Fruit fly (Drosophila melanogaster) whole organism, embryonic: ENCODE measurements around the gene peb.

Experiments
- Bteb2 ChIP-seq: fragments of 200-800 bp; sonication (Bioruptor generic); optimal IDR thresholded peaks from 2 replicates; lab custom pipeline; 2016; ENCODE audit warnings: missing biosample characterization, missing genetic modification characterization
- CG10267 ChIP-seq: fragments of 200-800 bp; sonication (Bioruptor generic); optimal IDR thresholded peaks from 2 replicates; lab custom pipeline; 2018; ENCODE audit warnings: missing biosample characterization, mild to moderate bottlenecking, missing genetic modification characterization, moderate library complexity
- CG11695 ChIP-seq: fragments of 200-800 bp; sonication (Bioruptor generic); IDR thresholded peaks from 3 replicates; pipeline ENCODE4 v1.3.6; 2022; ENCODE audit warnings: missing biosample characterization, missing genetic modification characterization
- CG11696 ChIP-seq: fragments of 200-800 bp; sonication (Bioruptor generic); IDR thresholded peaks from 2 replicates; pipeline ENCODE4 v1.3.6; 2022; ENCODE audit warnings: missing biosample characterization, missing genetic modification characterization
- CG14667 ChIP-seq: fragments of 200-800 bp; sonication (Bioruptor generic); IDR thresholded peaks from 2 replicates; pipeline ENCODE4 v1.3.6; 2022; ENCODE audit warnings: missing biosample characterization, missing genetic modification characterization
- CG15696 ChIP-seq: fragments of 200-800 bp; sonication (Bioruptor generic); optimal IDR thresholded peaks from 2 replicates; lab custom pipeline; 2019; ENCODE audit warnings: missing biosample characterization, mild to moderate bottlenecking, missing genetic modification characterization, moderate library complexity
- CG1647 ChIP-seq: fragments of 200-800 bp; sonication (Bioruptor generic); optimal IDR thresholded peaks from 3 replicates; lab custom pipeline; 2016; ENCODE audit warnings: missing biosample characterization, missing genetic modification characterization
- CG18011 ChIP-seq: fragments of 200-800 bp; sonication (Bioruptor generic); optimal IDR thresholded peaks from 2 replicates; lab custom pipeline; 2017; ENCODE audit warnings: missing biosample characterization, missing genetic modification characterization, mild to moderate bottlenecking, moderate library complexity, missing genotype
- CG2129 ChIP-seq: fragments of 200-800 bp; sonication (Bioruptor generic); IDR thresholded peaks from 2 replicates; pipeline ENCODE4 v1.3.6; 2022; ENCODE audit warnings: missing biosample characterization, missing genetic modification characterization; ENCODE audit not compliant: partially characterized antibody
- CG31224 ChIP-seq: fragments of 200-800 bp; sonication (Bioruptor generic); IDR thresholded peaks from 2 replicates; pipeline ENCODE4 v1.3.6; 2022; ENCODE audit warnings: missing biosample characterization, missing genetic modification characterization
- CG32532 ChIP-seq: fragments of 200-800 bp; sonication (Bioruptor generic); IDR thresholded peaks from 2 replicates; pipeline ENCODE4 v1.3.6; 2022; ENCODE audit warnings: missing biosample characterization, missing genetic modification characterization
- CG32767 ChIP-seq: fragments of 200-800 bp; sonication (Bioruptor generic); IDR thresholded peaks from 2 replicates; pipeline ENCODE4 v1.3.6; 2022; ENCODE audit warnings: missing biosample characterization, missing genetic modification characterization
- CG3281 ChIP-seq: fragments of 200-800 bp; sonication (Bioruptor generic); optimal IDR thresholded peaks from 3 replicates; lab custom pipeline; 2017; ENCODE audit warnings: missing biosample characterization, mild to moderate bottlenecking, missing genetic modification characterization
- CG3847 ChIP-seq: fragments of 200-800 bp; sonication (Bioruptor generic); IDR thresholded peaks from 2 replicates; pipeline ENCODE4 v1.3.6; 2022; ENCODE audit warnings: missing biosample characterization, missing genetic modification characterization
- CG5953 ChIP-seq: fragments of 200-800 bp; sonication (Bioruptor generic); IDR thresholded peaks from 2 replicates; pipeline ENCODE4 v1.3.6; 2022; ENCODE audit warnings: missing biosample characterization, missing genetic modification characterization
- CG6791 ChIP-seq: fragments of 200-800 bp; sonication (Bioruptor generic); IDR thresholded peaks from 3 replicates; pipeline ENCODE4 v1.3.6; 2022; ENCODE audit warnings: missing biosample characterization, missing genetic modification characterization; ENCODE audit not compliant: partially characterized antibody
- CG7372 ChIP-seq: fragments of 200-800 bp; sonication (Bioruptor generic); IDR thresholded peaks from 2 replicates; pipeline ENCODE4 v1.3.6; 2022; ENCODE audit warnings: missing biosample characterization, missing genetic modification characterization
- CG7786 ChIP-seq: fragments of 200-800 bp; sonication (Bioruptor generic); optimal IDR thresholded peaks from 2 replicates; lab custom pipeline; 2016; ENCODE audit warnings: missing biosample characterization, missing genetic modification characterization
- CG7963 ChIP-seq: fragments of 200-800 bp; sonication (Bioruptor generic); IDR thresholded peaks from 3 replicates; pipeline ENCODE4 v1.3.6; 2022; ENCODE audit warnings: missing biosample characterization, missing genetic modification characterization; ENCODE audit not compliant: partially characterized antibody
- Camta ChIP-seq: fragments of 200-800 bp; sonication (Bioruptor generic); optimal IDR thresholded peaks from 2 replicates; lab custom pipeline; 2016; ENCODE audit warnings: missing biosample characterization, missing genetic modification characterization
- Elba2 ChIP-seq: fragments of 200-800 bp; sonication (Bioruptor generic); optimal IDR thresholded peaks from 3 replicates; lab custom pipeline; 2016; ENCODE audit warnings: missing biosample characterization, missing genetic modification characterization
- Hmr ChIP-seq: fragments of 200-800 bp; sonication (Bioruptor generic); optimal IDR thresholded peaks from 3 replicates; lab custom pipeline; 2017; ENCODE audit warnings: mild to moderate bottlenecking, missing biosample characterization, missing genetic modification reagents, missing genetic modification characterization
- Hr39 ChIP-seq: fragments of >200 bp; optimal IDR thresholded peaks from 2 replicates; lab custom pipeline; 2017
- Hr51 ChIP-seq, 2 experiments: fragments of 200-800 bp; sonication (Bioruptor generic); optimal IDR thresholded peaks; 2 replicates in 1 of 2; 3 replicates in 1 of 2; lab custom pipeline; 2016 to 2018; ENCODE audit warnings: missing biosample characterization in 2 of 2, missing genetic modification characterization in 2 of 2, mild to moderate bottlenecking in 1 of 2, moderate library complexity in 1 of 2
- Hsf ChIP-seq: fragments of 200-800 bp; sonication (Bioruptor generic); optimal IDR thresholded peaks from 3 replicates; lab custom pipeline; 2016; ENCODE audit warnings: missing biosample characterization, missing genetic modification characterization
- Med ChIP-seq: fragments of 200-800 bp; sonication (Bioruptor generic); peaks from one replicate; lab custom pipeline; 2016; ENCODE audit warnings: missing biosample characterization, missing genetic modification characterization, mild to moderate bottlenecking, inconsistent platforms, moderate library complexity
- Sin3A ChIP-seq: fragments of >200 bp; optimal IDR thresholded peaks from 2 replicates; lab custom pipeline; 2018
- Sox100B ChIP-seq: fragments of 200-800 bp; sonication (Bioruptor generic); optimal IDR thresholded peaks from 3 replicates; lab custom pipeline; 2018; ENCODE audit warnings: missing biosample characterization, mild to moderate bottlenecking, missing genetic modification characterization
- aop ChIP-seq: fragments of 200-800 bp; sonication (Bioruptor generic); IDR thresholded peaks from 2 replicates; pipeline ENCODE4 v1.3.6; 2022; ENCODE audit warnings: missing biosample characterization, missing genetic modification characterization
- az2 ChIP-seq: fragments of 200-800 bp; sonication (Bioruptor generic); optimal IDR thresholded peaks from 3 replicates; lab custom pipeline; 2016; ENCODE audit warnings: missing biosample characterization, missing genetic modification characterization
- dm ChIP-seq: fragments of 200-800 bp; sonication (Bioruptor generic); optimal IDR thresholded peaks from 3 replicates; lab custom pipeline; 2016; ENCODE audit warnings: missing biosample characterization, missing genetic modification characterization
- ems ChIP-seq: fragments of 200-800 bp; sonication (Bioruptor generic); optimal IDR thresholded peaks from 3 replicates; lab custom pipeline; 2016; ENCODE audit warnings: missing biosample characterization, missing genetic modification characterization
- fd64A ChIP-seq: fragments of 200-800 bp; sonication (Bioruptor generic); optimal IDR thresholded peaks from 3 replicates; lab custom pipeline; 2018; ENCODE audit warnings: missing biosample characterization, mild to moderate bottlenecking, missing genetic modification characterization
- gem ChIP-seq: fragments of 200-800 bp; sonication (Bioruptor generic); optimal IDR thresholded peaks from 2 replicates; lab custom pipeline; 2019; ENCODE audit warnings: missing biosample characterization, mild to moderate bottlenecking, missing genetic modification characterization, moderate library complexity
- grn ChIP-seq: fragments of 200-800 bp; sonication (Bioruptor generic); optimal IDR thresholded peaks from 3 replicates; lab custom pipeline; 2017; ENCODE audit warnings: missing biosample characterization, missing genetic modification characterization
- gt ChIP-seq: fragments of 200-800 bp; sonication (Bioruptor generic); IDR thresholded peaks from 2 replicates; pipeline ENCODE4 v1.3.6; 2022; ENCODE audit warnings: missing biosample characterization, missing genetic modification characterization
- ham ChIP-seq: fragments of 200-800 bp; sonication (Bioruptor generic); IDR thresholded peaks from 2 replicates; pipeline ENCODE4 v1.3.6; 2022; ENCODE audit warnings: missing biosample characterization, missing genetic modification characterization
- her ChIP-seq: fragments of 200-800 bp; sonication (Bioruptor generic); optimal IDR thresholded peaks from 2 replicates; lab custom pipeline; 2016; ENCODE audit warnings: missing biosample characterization, missing genetic modification characterization
- kah ChIP-seq: fragments of 200-800 bp; sonication (Bioruptor generic); optimal IDR thresholded peaks from 2 replicates; lab custom pipeline; 2018; ENCODE audit warnings: missing biosample characterization, mild to moderate bottlenecking, missing genetic modification characterization
- kni ChIP-seq: fragments of 200-800 bp; sonication (Bioruptor generic); optimal IDR thresholded peaks from 3 replicates; lab custom pipeline; 2017; ENCODE audit warnings: mild to moderate bottlenecking, missing biosample characterization, missing genetic modification reagents, missing genetic modification characterization
- lab ChIP-seq: fragments of 200-800 bp; sonication (Bioruptor generic); optimal IDR thresholded peaks from 3 replicates; lab custom pipeline; 2017; ENCODE audit warnings: missing biosample characterization, missing genetic modification characterization, mild to moderate bottlenecking, moderate library complexity, missing genetic modification reagents
- mam ChIP-seq: fragments of 200-800 bp; sonication (Bioruptor generic); optimal IDR thresholded peaks from 3 replicates; lab custom pipeline; 2016; ENCODE audit warnings: missing biosample characterization, missing genetic modification characterization
- mirr ChIP-seq: fragments of 200-800 bp; sonication (Bioruptor generic); optimal IDR thresholded peaks from 3 replicates; lab custom pipeline; 2018; ENCODE audit warnings: missing biosample characterization, mild to moderate bottlenecking, missing genetic modification characterization
- pb ChIP-seq: fragments of 200-800 bp; sonication (Bioruptor generic); optimal IDR thresholded peaks from 3 replicates; lab custom pipeline; 2016; ENCODE audit warnings: missing biosample characterization, missing genetic modification characterization
- salm ChIP-seq: fragments of 200-800 bp; sonication (Bioruptor generic); optimal IDR thresholded peaks from 2 replicates; lab custom pipeline; 2018; ENCODE audit warnings: missing biosample characterization, mild to moderate bottlenecking, missing genetic modification characterization
- stc ChIP-seq: fragments of 200-800 bp; sonication (Bioruptor generic); IDR thresholded peaks from 2 replicates; pipeline ENCODE4 v1.3.6; 2022; ENCODE audit warnings: missing biosample characterization, missing genetic modification characterization
- sug ChIP-seq: fragments of 200-800 bp; optimal IDR thresholded peaks from 2 replicates; lab custom pipeline; 2019; ENCODE audit warnings: missing biosample characterization, mild to moderate bottlenecking, missing genetic modification characterization, moderate library complexity
- trh ChIP-seq: fragments of 200-800 bp; sonication (Bioruptor generic); optimal IDR thresholded peaks from 2 replicates; lab custom pipeline; 2016; ENCODE audit warnings: missing biosample characterization, missing genetic modification characterization
- twi ChIP-seq: fragments of 200-800 bp; optimal IDR thresholded peaks from 2 replicates; lab custom pipeline; 2019; ENCODE audit warnings: missing biosample characterization, mild to moderate bottlenecking, missing genetic modification characterization, moderate library complexity
- unpg ChIP-seq: fragments of 200-800 bp; sonication (Bioruptor generic); optimal IDR thresholded peaks from 3 replicates; lab custom pipeline; 2018; ENCODE audit warnings: missing biosample characterization, mild to moderate bottlenecking, missing genetic modification characterization, moderate library complexity
- vfl ChIP-seq: fragments of 200-800 bp; sonication (Bioruptor generic); optimal IDR thresholded peaks from 2 replicates; lab custom pipeline; 2016; ENCODE audit warnings: missing biosample characterization, missing genetic modification characterization

Gene peb

dm6 chrX:4666650-4667360 is 49.4 kb downstream of the peb start, which contains the start of gene CG3009:
Gene CG3009, minus strand, starts transcription at chrX:4666700.
- TF ChIP-seq vfl (GFP tag; lab: Kevin White, UChicago) (peak; percentile 96), Camta (GFP tag; lab: Kevin White, UChicago) (peak; percentile 97), CG1647 (GFP tag; lab: Kevin White, UChicago) (peak; percentile 97), CG7786 (GFP tag; lab: Kevin White, UChicago) (peak; percentile 98), kah (GFP tag; lab: Kevin White, UChicago) (peak; percentile 94), Hmr (GFP tag; lab: Kevin White, UChicago) (peak; percentile 99), mirr (GFP tag; lab: Kevin White, UChicago) (peak; percentile 97), dm (GFP tag; lab: Kevin White, UChicago) (peak; percentile 92), salm (tag; lab: Kevin White, UChicago) (peak; percentile 92), gem (tag; lab: Kevin White, UChicago) (peak; percentile 98), CG10267 (tag; lab: Kevin White, UChicago) (peak; percentile 88), grn (GFP tag; lab: Kevin White, UChicago) (peak; percentile 79), her (GFP tag; lab: Kevin White, UChicago) (peak; percentile 97), sug (tag; lab: Kevin White, UChicago) (peak; percentile 97), CG2129 (GFP tag; lab: Robert Waterston, UW) (no peak), Hr39 (lab: Kevin White, UChicago) (no peak), CG18011 (peak; percentile 98), stc (peak; percentile 97), Hsf (GFP tag; lab: Kevin White, UChicago) (peak; percentile 98), CG14667 (peak; percentile 95), az2 (peak; percentile 97), Sox100B (GFP tag; lab: Kevin White, UChicago) (peak; percentile 95), mam (GFP tag; lab: Kevin White, UChicago) (peak; percentile 98), Bteb2 (GFP tag; lab: Kevin White, UChicago) (peak; percentile 97), aop (GFP tag; lab: Robert Waterston, UW) (peak; percentile 81), pb (GFP tag; lab: Kevin White, UChicago) (peak; percentile 98), CG32532 (GFP tag; lab: Robert Waterston, UW) (peak; percentile 99), CG7372 (GFP tag; lab: Robert Waterston, UW) (peak; percentile 97), CG11696 (GFP tag; lab: Robert Waterston, UW) (peak; percentile 90), CG15696 (tag; lab: Kevin White, UChicago) (peak; percentile 79), CG7963 (GFP tag; lab: Robert Waterston, UW) (no peak), fd64A (GFP tag; lab: Kevin White, UChicago) (peak; percentile 92), unpg (peak; percentile 97), CG5953 (GFP tag; lab: Robert Waterston, UW) (peak; percentile 95), CG3847 (GFP tag; lab: Robert Waterston, UW) (peak; percentile 98), Hr51 (GFP tag; optimal IDR thresholded peaks at IDR 0.05; lab: Kevin White, UChicago) (peak; percentile 98), kni (GFP tag; lab: Kevin White, UChicago) (peak; percentile 87), CG6791 (GFP tag; lab: Robert Waterston, UW) (no peak), CG31224 (peak; percentile 95), ems (GFP tag; lab: Kevin White, UChicago) (peak; percentile 98), CG32767 (GFP tag; lab: Robert Waterston, UW) (peak; percentile 96), CG11695 (GFP tag; lab: Robert Waterston, UW) (peak; percentile 98), twi (tag; lab: Kevin White, UChicago) (peak; percentile 88), CG3281 (peak; percentile 98), ham (GFP tag; lab: Robert Waterston, UW) (peak; percentile 96), Sin3A (lab: Kevin White, UChicago) (no peak), gt (GFP tag; lab: Robert Waterston, UW) (peak; percentile 92), Med (GFP tag; lab: Kevin White, UChicago) (peak; percentile 100), trh (GFP tag; lab: Kevin White, UChicago) (peak; percentile 88), lab (peak; percentile 99), Elba2 (GFP tag; lab: Kevin White, UChicago) (peak; percentile 30)
